Fruit fly (Drosophila melanogaster) S2 (cell line): ENCODE data around the gene cue.
A peak's percentile ranks its signal among the peaks of the same experiment; 100 is the strongest.

Experiments used
- CG8478 ChIP-seq: fragments of >200 bp; optimal IDR thresholded peaks from 2 replicates; lab custom pipeline; 2018
- CTCF ChIP-seq, 2 experiments: fragments of >200 bp; optimal IDR thresholded peaks; 2 replicates each; lab custom pipeline; 2018

Gene cue

DNA sequence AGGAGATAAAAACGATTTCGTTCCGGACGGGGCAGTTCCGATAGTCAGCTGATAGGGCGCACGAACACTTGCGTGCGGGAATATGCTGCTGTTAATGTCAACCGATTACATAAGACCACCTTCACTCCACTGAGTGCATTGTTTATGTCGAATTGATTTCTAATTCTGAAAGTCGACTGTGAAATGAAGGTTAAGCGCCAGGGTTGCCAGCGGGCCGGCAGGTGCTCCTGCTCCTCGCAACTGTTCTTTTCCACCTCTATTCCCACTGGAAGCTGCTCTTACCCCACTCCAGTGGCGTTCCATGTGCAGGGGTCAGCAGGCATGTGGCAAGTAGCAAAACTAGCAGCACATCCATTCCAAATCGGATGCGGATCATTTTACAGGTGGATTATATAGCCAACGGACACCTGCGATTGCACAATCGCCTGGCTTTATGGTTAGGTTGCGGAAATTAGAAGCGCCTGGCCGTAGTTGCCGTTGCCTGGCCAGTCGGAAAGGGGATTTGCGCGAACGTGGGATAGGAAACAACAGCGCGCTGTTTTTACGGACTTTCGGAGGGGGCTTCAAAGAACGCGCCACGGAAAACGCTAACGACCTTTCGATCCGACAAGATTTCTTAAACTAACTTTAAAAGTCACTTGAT lies at the start of gene cue:
Gene cue, minus strand, starts transcription at position 641 of the 643 bp plus-strand sequence.
- TF ChIP-seq CTCF (optimal IDR thresholded peaks at IDR 0.05; lab: Kevin White, UChicago) (no peak), CG8478 (no peak)

DNA sequence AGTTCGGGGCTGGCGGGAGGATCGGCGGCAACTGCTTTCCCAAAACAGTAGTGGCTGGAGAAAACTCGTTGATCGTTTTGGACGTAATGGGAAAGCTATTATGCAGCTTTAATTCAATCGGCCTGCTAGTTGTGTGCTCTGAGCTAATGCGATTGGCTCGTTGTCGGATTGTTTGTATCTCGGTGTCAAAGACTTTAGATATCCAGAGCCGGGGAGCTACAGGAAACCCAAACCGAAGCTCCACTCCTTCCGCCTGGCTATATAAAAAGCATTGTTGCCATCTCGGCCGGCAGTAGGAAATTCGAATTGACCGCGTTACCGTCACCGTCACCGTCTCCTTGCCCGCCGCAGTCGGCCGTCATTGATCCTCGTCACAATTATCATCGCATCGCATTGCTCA lies 48.0 kb upstream of the cue start, which contains the start of gene CG12003:
Gene CG12003, plus strand, starts transcription at position 301 of the 400 bp plus-strand sequence.
- TF ChIP-seq CG8478 (no peak), CTCF (optimal IDR thresholded peaks at IDR 0.05; lab: Kevin White, UChicago) (no peak)

DNA sequence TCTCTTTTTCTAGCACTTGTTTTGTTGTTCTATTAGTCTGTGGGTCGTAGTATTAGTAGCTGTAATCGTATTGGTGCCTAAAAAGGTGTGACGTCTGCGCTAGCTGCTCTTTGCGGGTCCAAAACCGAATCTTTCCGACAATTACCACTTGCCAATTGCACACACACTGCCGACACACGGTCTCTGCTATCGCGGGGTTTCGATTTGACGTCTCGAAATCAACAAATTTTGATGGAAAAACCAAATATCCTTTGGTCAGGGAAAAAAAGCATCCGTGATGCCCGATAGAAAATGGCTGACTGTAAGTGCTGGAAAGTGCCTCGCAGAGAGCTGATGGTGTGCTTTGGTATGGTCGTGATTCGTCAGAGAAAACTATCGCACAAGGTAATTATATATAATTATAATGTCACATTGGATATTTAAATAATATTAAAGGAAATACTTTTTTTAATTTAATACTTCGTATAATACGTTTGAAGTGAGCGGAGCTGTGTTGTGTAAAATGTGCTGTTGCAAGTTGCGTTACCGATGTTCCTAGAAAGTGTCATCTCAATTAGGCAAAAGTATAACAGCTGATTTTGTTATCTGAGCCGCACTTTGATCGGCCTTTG lies 41.2 kb upstream of the cue start, which contains the start of the genes Pex10 and CG12099:
Gene Pex10, plus strand, starts transcription at position 51 of the 611 bp plus-strand sequence.
Gene CG12099, minus strand, starts transcription at position 307 of the 611 bp plus-strand sequence.
- no peak for TF ChIP-seq CG8478
- TF ChIP-seq CTCF (optimal IDR thresholded peaks at IDR 0.05; lab: Kevin White, UChicago): no peak

DNA sequence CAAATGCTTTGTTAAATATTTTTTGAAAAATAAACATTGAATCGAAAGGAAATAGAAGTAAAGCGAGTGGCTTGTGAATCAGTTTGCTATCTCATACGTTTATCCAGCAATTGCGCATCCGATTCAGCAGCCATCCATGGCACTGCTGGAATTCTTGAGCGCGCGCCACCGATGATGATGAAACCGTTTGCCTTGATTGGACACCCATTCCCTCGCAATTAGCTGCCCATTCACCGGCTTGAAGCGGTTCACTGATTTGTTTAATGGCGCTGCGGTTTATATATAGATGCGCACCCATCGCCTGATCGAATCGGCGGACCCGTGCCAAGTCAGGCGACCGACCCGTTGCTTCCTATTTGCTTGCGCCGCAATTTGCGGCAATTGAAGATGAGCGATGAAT lies 36.1 kb upstream of the cue start, which contains the start of gene Pcyt2:
Gene Pcyt2, plus strand, starts transcription at position 301 of the 400 bp plus-strand sequence.
- TF ChIP-seq CTCF (optimal IDR thresholded peaks at IDR 0.05; lab: Kevin White, UChicago) (no peak), CG8478 (no peak)

DNA sequence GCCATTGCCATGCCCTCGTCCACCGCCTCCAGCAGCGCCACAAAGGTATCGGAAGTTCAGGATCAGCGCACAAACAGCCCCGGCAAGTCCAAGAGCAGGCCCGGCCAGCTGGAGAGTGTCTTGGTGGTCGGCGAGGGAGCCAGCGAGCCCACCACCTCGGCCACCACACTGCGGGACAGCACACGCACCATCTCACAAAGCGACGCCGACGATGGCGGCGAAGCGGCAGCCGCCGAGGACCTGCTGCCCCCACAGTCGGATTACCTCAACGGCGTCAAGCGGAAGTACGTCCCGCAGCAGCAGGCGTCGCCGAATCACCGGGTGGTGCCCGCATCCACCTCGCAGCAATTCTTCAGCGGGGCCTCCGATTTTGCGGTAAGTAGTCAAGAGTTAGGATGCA lies 33.8 kb upstream of the cue start:
- no peak for TF ChIP-seq CTCF (optimal IDR thresholded peaks at IDR 0.05; lab: Kevin White, UChicago)
- no peak for TF ChIP-seq CG8478

DNA sequence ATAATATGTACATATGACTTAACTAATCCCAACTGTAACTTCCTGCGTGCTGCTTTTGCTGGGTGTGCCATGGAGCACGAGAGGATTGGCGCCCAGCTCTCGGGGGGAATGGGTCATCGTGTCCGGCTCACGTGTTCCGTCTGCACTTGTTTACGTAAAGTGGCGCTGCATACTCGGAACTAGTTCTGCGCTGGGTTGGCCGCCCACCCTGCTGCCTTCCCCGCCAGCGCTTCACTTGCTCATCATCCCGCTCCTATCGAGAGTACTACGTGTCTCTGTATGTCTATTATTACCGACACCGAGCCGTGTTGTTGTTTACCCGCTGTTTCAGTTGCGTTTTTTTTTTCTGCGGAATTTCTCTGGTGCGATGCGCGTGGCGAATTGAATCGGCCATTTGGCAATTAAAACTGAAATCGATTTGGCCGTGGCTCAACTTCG lies 32.6 kb upstream of the cue start:
- TF ChIP-seq CTCF (optimal IDR thresholded peaks at IDR 0.05; lab: Kevin White, UChicago) (no peak), CG8478 (no peak)

DNA sequence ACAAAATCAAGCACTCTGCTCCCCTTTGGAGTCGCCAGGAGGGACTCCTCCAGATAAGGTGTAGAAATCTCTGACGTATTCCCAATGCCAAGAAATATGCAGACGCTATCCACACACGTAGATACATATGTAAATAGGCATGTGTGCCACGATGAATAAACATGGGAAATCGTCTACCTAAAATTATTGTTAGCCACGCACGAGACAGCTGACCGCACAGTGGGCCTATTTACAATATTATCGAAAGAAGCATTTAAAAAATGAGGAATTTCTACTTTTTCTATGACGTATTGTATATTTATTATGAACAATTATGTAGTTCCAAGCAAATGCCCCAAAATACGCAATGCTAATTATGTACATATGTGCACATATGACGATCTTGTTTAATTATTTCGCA lies 32.1 kb upstream of the cue start:
- TF ChIP-seq CG8478: no peak
- no peak for TF ChIP-seq CTCF (optimal IDR thresholded peaks at IDR 0.05; lab: Kevin White, UChicago)

DNA sequence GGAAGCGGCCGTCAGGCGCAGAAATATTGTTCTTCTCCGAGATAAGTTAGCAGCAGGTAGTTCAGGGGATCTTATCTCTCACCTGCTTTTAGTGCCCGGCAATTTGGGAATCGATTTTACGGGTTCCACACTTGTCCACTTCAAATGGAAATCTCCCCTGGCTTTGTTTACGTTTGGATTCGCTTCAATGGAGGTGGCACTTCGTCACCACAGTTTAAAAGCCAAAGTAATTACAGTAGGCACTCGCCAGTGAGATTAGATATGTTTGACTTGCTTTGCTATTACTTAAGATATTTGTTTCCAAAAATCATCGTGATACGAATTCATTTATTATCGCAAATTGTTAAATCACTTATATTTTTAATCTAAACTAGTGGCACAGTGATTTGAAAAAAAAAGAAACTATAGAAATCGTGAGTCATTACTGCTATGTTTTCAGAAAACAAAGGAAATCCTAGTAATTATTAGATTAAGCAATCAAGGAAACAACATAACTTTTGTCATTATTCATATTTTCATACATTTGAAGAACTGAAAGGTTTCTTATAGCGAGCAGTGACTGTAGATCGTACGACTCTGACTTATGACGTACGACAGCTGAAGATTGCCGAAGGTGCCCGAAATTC lies 31.4 kb upstream of the cue start:
- TF ChIP-seq CG8478 (no peak), CTCF (optimal IDR thresholded peaks at IDR 0.05; lab: Kevin White, UChicago) (no peak)

DNA sequence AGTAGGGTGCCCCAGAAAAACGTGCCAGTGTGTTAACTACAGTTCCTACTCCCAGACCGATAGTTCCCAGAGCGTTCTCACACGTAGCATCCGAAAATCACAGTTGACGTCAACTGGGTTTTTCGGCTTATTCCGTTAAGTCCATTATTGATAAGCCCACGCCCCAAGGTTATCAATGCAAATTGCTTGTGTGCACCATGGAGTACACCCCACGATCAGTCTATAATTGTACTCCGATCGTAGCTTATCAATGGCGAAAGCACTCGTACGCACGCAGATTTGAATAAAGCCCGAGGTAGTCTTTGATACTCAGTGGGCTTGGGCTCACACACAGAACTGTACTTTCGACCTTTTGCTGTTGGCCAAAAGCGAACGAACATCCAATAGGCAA lies 30.0 kb upstream of the cue start:
- no peak for TF ChIP-seq CG8478
- no peak for TF ChIP-seq CTCF (optimal IDR thresholded peaks at IDR 0.05; lab: Kevin White, UChicago)

DNA sequence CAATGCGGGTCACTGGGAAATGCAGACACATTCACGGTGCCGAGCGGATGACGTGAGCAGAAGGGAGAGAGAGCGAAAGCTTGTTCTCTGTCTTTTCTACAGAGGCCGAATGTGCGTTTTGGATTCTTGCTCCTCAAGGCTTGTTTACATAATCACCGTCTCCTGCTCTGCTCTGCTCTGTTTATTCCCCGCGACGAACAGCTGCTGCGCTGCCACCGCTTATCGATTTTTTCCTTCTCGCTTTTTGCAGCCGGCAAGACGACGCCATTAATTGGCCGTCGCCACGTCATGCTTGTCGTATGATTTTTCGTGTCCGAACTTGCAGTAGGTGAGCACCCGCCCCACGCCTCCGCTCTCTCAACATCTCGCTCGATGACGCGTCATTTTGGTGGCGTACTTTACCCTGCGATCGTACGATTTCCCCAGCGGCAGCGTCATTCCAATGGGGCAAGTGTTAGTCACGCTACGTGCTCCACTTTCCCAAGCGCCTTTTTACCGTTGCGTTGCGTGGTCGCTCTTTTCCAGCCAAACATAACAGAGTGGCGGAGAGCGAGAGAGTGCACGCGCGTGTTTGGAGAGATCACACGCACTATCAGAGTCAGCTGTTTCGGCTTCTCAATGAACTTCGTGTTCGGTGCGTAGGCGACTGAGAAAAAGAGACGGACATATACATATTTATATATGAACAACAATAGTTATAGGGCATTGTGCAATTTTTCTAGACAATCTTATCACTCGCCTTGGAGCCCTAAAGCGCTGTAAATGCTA lies 29.5 kb upstream of the cue start:
- no peak for TF ChIP-seq CTCF (optimal IDR thresholded peaks at IDR 0.05; lab: Kevin White, UChicago)
- no peak for TF ChIP-seq CG8478

DNA sequence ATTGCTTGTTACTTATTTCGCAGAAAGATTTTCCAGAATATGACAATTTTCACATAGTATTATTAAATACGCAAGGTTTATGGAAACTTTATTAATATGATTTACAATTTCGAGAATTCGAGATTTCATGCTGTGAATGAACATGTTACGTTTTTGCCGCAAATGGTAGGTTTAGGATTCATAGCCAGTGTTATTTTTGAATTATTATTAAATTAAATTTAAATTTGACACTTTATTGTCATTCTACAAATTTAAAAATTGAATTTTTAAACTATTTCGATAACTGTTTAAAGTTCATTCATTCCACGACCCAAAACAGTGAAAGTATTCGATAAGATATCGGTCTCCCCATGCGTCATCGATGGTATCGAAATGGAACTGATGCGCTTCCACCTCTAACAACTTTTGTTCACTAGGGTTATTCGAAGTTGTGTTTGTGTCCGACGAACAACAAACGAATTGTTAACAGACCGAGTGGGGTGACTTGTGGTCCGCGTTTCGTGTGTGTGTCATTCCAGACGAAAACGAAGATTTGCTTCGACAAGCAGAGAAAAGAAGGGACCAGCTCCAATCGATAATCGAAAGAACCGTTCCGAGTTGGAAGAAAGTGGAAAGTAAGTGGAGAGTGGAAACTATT lies 28.7 kb upstream of the cue start, which contains the start of the genes CG32313 and Pcyt1:
Gene CG32313, minus strand, starts transcription at position 51 of the 637 bp plus-strand sequence.
Gene Pcyt1, plus strand, starts transcription at position 400 of the 637 bp plus-strand sequence.
- TF ChIP-seq CG8478 (no peak), CTCF (optimal IDR thresholded peaks at IDR 0.05; lab: Kevin White, UChicago) (peak in 1 of 2 experiments; percentile 35)

DNA sequence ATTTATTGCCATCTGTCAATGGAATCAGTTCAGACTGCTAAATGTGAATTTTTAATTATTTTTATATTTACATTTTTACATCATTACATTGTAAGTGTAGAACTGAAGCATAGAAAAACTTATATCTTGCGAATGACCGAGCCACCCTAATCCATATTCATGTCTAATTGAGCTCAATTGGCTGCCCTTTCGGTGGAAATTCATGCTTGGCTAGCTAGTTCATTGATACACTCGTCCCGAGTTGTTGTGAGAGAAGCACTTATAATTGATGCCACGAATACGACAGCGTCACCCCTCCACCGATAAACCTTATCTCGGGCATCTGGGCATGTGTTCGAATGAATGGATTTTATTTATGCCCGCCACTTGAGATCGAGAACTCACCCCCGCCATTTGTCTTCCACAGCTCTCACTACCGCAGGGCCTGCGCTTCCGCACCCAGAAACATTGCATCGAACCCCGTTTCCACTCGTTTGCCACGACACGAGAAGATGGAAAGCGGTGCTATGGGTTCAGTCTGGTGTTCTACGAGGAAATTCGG lies 21.3 kb upstream of the cue start:
- no peak for TF ChIP-seq CTCF (optimal IDR thresholded peaks at IDR 0.05; lab: Kevin White, UChicago)
- no peak for TF ChIP-seq CG8478

DNA sequence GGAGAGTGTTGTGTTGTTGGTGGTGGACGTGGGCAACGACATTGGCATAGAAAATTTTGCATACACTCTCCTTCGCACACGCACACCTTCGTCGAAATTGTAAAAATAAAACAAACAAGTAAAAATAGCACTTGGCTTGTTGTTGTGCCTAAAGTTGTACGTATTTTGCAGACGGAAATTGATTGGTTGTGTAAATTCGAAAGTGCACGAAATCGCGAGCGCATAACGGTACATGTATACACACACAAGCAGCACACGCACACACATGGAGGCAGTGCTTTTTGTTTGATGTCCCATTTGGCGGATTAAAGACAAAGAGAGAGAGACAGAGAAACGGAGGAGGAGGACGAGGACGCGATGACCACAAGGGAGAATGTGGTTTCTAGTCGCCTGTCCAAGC lies 20.3 kb upstream of the cue start:
- TF ChIP-seq CTCF (optimal IDR thresholded peaks at IDR 0.05; lab: Kevin White, UChicago) (no peak), CG8478 (no peak)
